Worm (Caenorhabditis elegans) whole organism, young adult: ENCODE measurements around the gene chd-3.

ENCODE experiments used
- F10E7.11 ChIP-seq: sonication (generic microtip); optimal IDR thresholded peaks from 2 replicates; lab custom pipeline; 2017; ENCODE audit warnings: mild to moderate bottlenecking, missing genetic modification characterization, moderate library complexity, missing compliant biosample characterization
- F23B12.7 ChIP-seq: sonication (generic microtip); optimal IDR thresholded peaks from 2 replicates; lab custom pipeline; 2017; ENCODE audit warnings: missing genetic modification characterization, mild to moderate bottlenecking, missing compliant biosample characterization, antibody characterized with exemption, moderate library complexity; ENCODE audit not compliant: insufficient read depth
- F49E8.2 ChIP-seq: sonication (generic microtip); optimal IDR thresholded peaks from 3 replicates; lab custom pipeline; 2017; ENCODE audit warnings: missing genetic modification characterization, mild to moderate bottlenecking, missing compliant biosample characterization, antibody characterized with exemption, moderate library complexity; ENCODE audit not compliant: insufficient read depth
- F52B5.7 ChIP-seq: sonication (generic microtip); optimal IDR thresholded peaks from 2 replicates; lab custom pipeline; 2016; ENCODE audit warnings: mild to moderate bottlenecking, missing genetic modification characterization, missing compliant biosample characterization
- F57A8.1 ChIP-seq: fragments of 200-800 bp; sonication (Bioruptor generic); optimal IDR thresholded peaks from 2 replicates; lab custom pipeline; 2018; ENCODE audit warnings: mild to moderate bottlenecking, missing genetic modification characterization, moderate library complexity, missing compliant biosample characterization
- K11D2.4 ChIP-seq: fragments of 200-800 bp; sonication (Bioruptor generic); IDR thresholded peaks from 2 replicates; pipeline ENCODE4 v1.3.6; 2022; ENCODE audit warnings: missing genetic modification reagents, missing genetic modification characterization, missing compliant biosample characterization
- K12H6.12 ChIP-seq: fragments of 200-800 bp; sonication (Bioruptor generic); optimal IDR thresholded peaks from 2 replicates; lab custom pipeline; 2018; ENCODE audit warnings: mild to moderate bottlenecking, missing genetic modification characterization, missing compliant biosample characterization
- T26A5.8 ChIP-seq: sonication (generic microtip); optimal IDR thresholded peaks from 2 replicates; lab custom pipeline; 2016; ENCODE audit warnings: missing genetic modification characterization, missing compliant biosample characterization
- Y53F4B.3 ChIP-seq: fragments of 200-800 bp; sonication (Bioruptor generic); IDR thresholded peaks from 2 replicates; pipeline ENCODE4 v1.3.6; 2022; ENCODE audit warnings: missing genetic modification reagents, missing genetic modification characterization, missing compliant biosample characterization
- Y53G8AR.9 ChIP-seq: fragments of 200-800 bp; sonication (Bioruptor generic); conservative IDR thresholded peaks from 2 replicates; pipeline ENCODE4 v1.3.6; 2022; ENCODE audit warnings: missing genetic modification reagents, missing genetic modification characterization, missing compliant biosample characterization
- Y56A3A.18 ChIP-seq: fragments of 200-800 bp; sonication (Bioruptor generic); IDR thresholded peaks from 2 replicates; pipeline ENCODE4 v1.3.6; 2022; ENCODE audit warnings: missing genetic modification reagents, missing genetic modification characterization, missing compliant biosample characterization
- Y67H2A.10 ChIP-seq: fragments of 200-800 bp; sonication (Bioruptor generic); conservative IDR thresholded peaks from 2 replicates; pipeline ENCODE4 v1.3.6; 2022; ENCODE audit warnings: missing genetic modification reagents, missing genetic modification characterization, missing compliant biosample characterization
- attf-3 ChIP-seq: fragments of 200-800 bp; sonication (Bioruptor generic); conservative IDR thresholded peaks from 2 replicates; pipeline ENCODE4 v1.3.6; 2022; ENCODE audit warnings: missing genetic modification reagents, missing genetic modification characterization, missing compliant biosample characterization
- attf-6 ChIP-seq: fragments of 200-800 bp; sonication (Bioruptor generic); IDR thresholded peaks from 2 replicates; pipeline ENCODE4 v1.3.6; 2022; ENCODE audit warnings: missing genetic modification reagents, missing genetic modification characterization, missing compliant biosample characterization
- bed-2 ChIP-seq: fragments of 200-800 bp; sonication (Bioruptor generic); IDR thresholded peaks from 2 replicates; pipeline ENCODE4 v1.3.6; 2022; ENCODE audit warnings: missing genetic modification reagents, missing genetic modification characterization, missing compliant biosample characterization
- cebp-1 ChIP-seq, 2 experiments: fragments of 200-800 bp in 1 of 2; sonication (Bioruptor generic) in 1 of 2; sonication (generic microtip) in 1 of 2; IDR thresholded peaks in 1 of 2; optimal IDR thresholded peaks in 1 of 2; 2 replicates each; pipeline versions ENCODE4 v1.3.6 to Lab custom; 2017 to 2022; ENCODE audit warnings: missing compliant biosample characterization in 2 of 2, missing genetic modification characterization in 2 of 2, mild to moderate bottlenecking in 1 of 2, missing genetic modification reagents in 1 of 2, moderate library complexity in 1 of 2
- cebp-2 ChIP-seq: fragments of 200-800 bp; sonication (Bioruptor generic); IDR thresholded peaks from 2 replicates; pipeline ENCODE4 v1.3.6; 2022; ENCODE audit warnings: missing genetic modification characterization, missing compliant biosample characterization
- ceh-40 ChIP-seq: fragments of 200-800 bp; sonication (Bioruptor generic); IDR thresholded peaks from 2 replicates; pipeline ENCODE4 v1.3.6; 2022; ENCODE audit warnings: missing genetic modification characterization, missing compliant biosample characterization
- ceh-79 ChIP-seq: sonication (generic microtip); optimal IDR thresholded peaks from 2 replicates; lab custom pipeline; 2017; ENCODE audit warnings: mild to moderate bottlenecking, missing genetic modification characterization, missing compliant biosample characterization
- ceh-91 ChIP-seq: fragments of 200-800 bp; sonication (Bioruptor generic); IDR thresholded peaks from 2 replicates; pipeline ENCODE4 v1.3.6; 2022; ENCODE audit warnings: missing genetic modification reagents, missing genetic modification characterization, missing compliant biosample characterization
- die-1 ChIP-seq: sonication (generic microtip); optimal IDR thresholded peaks from 2 replicates; lab custom pipeline; 2016; ENCODE audit warnings: missing genotype, mild to moderate bottlenecking, missing genetic modification characterization, missing compliant biosample characterization
- egl-44 ChIP-seq: fragments of 200-800 bp; sonication (Bioruptor generic); IDR thresholded peaks from 2 replicates; pipeline ENCODE4 v1.3.6; 2022; ENCODE audit warnings: missing genetic modification reagents, missing genetic modification characterization, missing compliant biosample characterization
- lag-1 ChIP-seq: fragments of 200-800 bp; sonication (Bioruptor generic); IDR thresholded peaks from 2 replicates; pipeline ENCODE4 v1.3.6; 2022; ENCODE audit warnings: missing genetic modification reagents, missing genetic modification characterization, missing compliant biosample characterization
- let-607 ChIP-seq, 2 experiments: fragments of 200-800 bp in 1 of 2; sonication (Bioruptor generic) in 1 of 2; sonication (generic microtip) in 1 of 2; optimal IDR thresholded peaks; 2 replicates each; lab custom pipeline; 2016 to 2018; ENCODE audit warnings: mild to moderate bottlenecking in 2 of 2, missing compliant biosample characterization in 2 of 2, missing genetic modification characterization in 2 of 2, moderate library complexity in 2 of 2, missing genotype in 1 of 2
- lin-40 ChIP-seq: sonication (generic microtip); optimal IDR thresholded peaks from 2 replicates; lab custom pipeline; 2016; ENCODE audit warnings: missing genetic modification characterization, mild to moderate bottlenecking, missing compliant biosample characterization, missing genotype, missing genetic modification reagents
- lsl-1 ChIP-seq: fragments of 200-800 bp; sonication (Bioruptor generic); optimal IDR thresholded peaks from 2 replicates; lab custom pipeline; 2018; ENCODE audit warnings: mild to moderate bottlenecking, missing genetic modification characterization, moderate library complexity, missing compliant biosample characterization
- lsy-27 ChIP-seq: sonication (generic microtip); optimal IDR thresholded peaks from 2 replicates; lab custom pipeline; 2017; ENCODE audit warnings: missing genetic modification characterization, mild to moderate bottlenecking, missing compliant biosample characterization, antibody characterized with exemption, missing genotype, borderline replicate concordance; ENCODE audit not compliant: insufficient read depth
- madf-6 ChIP-seq: fragments of 200-800 bp; sonication (Bioruptor generic); IDR thresholded peaks from 2 replicates; pipeline ENCODE4 v1.3.6; 2022; ENCODE audit warnings: missing genetic modification reagents, missing genetic modification characterization, missing compliant biosample characterization
- nfya-1 ChIP-seq: sonication (generic microtip); optimal IDR thresholded peaks from 2 replicates; lab custom pipeline; 2017; ENCODE audit warnings: antibody characterized with exemption, missing compliant biosample characterization, missing genetic modification characterization, borderline replicate concordance; ENCODE audit not compliant: insufficient read depth
- nhr-120 ChIP-seq: fragments of 200-800 bp; sonication (Bioruptor generic); IDR thresholded peaks from 2 replicates; pipeline ENCODE4 v1.3.6; 2022; ENCODE audit warnings: missing genetic modification characterization, missing compliant biosample characterization
- rpc-1 ChIP-seq, 2 experiments: fragments of 150-350 bp in 1 of 2; sonication (generic microtip) in 1 of 2; optimal IDR thresholded peaks; 2 replicates each; lab custom pipeline; 2014 to 2018; ENCODE audit warnings: missing biosample characterization in 1 of 2, missing genetic modification characterization in 1 of 2, missing genetic modification reagents in 1 of 2, missing genotype in 1 of 2
- snpc-1.3 ChIP-seq: sonication (generic microtip); optimal IDR thresholded peaks from 2 replicates; lab custom pipeline; 2017; ENCODE audit warnings: missing genetic modification characterization, mild to moderate bottlenecking, missing compliant biosample characterization, antibody characterized with exemption, moderate library complexity, missing genotype, missing genetic modification reagents; ENCODE audit not compliant: insufficient read depth
- snpc-3.4 ChIP-seq: sonication (generic microtip); optimal IDR thresholded peaks from 2 replicates; lab custom pipeline; 2017; ENCODE audit warnings: missing genetic modification characterization, mild to moderate bottlenecking, missing compliant biosample characterization, antibody characterized with exemption, moderate library complexity, missing genotype, missing genetic modification reagents
- tbp1 ChIP-seq: fragments of 200-800 bp; sonication (Bioruptor generic); optimal IDR thresholded peaks from 2 replicates; lab custom pipeline; 2018; ENCODE audit warnings: mild to moderate bottlenecking, missing genetic modification characterization, missing compliant biosample characterization
- tbx-9 ChIP-seq: sonication (generic microtip); optimal IDR thresholded peaks from 2 replicates; lab custom pipeline; 2016; ENCODE audit warnings: borderline replicate concordance, missing genetic modification characterization, inconsistent platforms, missing compliant biosample characterization
- xnd-1 ChIP-seq: sonication (generic microtip); optimal IDR thresholded peaks from 2 replicates; lab custom pipeline; 2016; ENCODE audit warnings: missing genotype, missing genetic modification reagents, missing genetic modification characterization, missing compliant biosample characterization
- ztf-26 ChIP-seq: sonication (generic microtip); optimal IDR thresholded peaks from 2 replicates; lab custom pipeline; 2017; ENCODE audit warnings: missing genetic modification characterization, missing compliant biosample characterization
- ztf-28 ChIP-seq: fragments of 200-800 bp; sonication (Bioruptor generic); IDR thresholded peaks from 2 replicates; pipeline ENCODE4 v1.3.6; 2022; ENCODE audit warnings: missing genetic modification reagents, missing genetic modification characterization, missing compliant biosample characterization

The chd-3 gene

ce11 chrX:12843530-12843929, 8.9 kb downstream of the chd-3 start (continued):
- no peak for TF ChIP-seq lag-1 (GFP tag; lab: Robert Waterston, UW)
- TF ChIP-seq rpc-1 (optimal IDR thresholded peaks at IDR 0.05; lab: Kevin White, UChicago): peak; percentile 80
- TF ChIP-seq rpc-1 (tag; optimal IDR thresholded peaks at IDR 0.05; lab: Kevin White, UChicago): peak; percentile 88
- peak; percentile 13 for TF ChIP-seq K12H6.12 (tag; lab: Kevin White, UChicago)
- TF ChIP-seq ztf-28: no peak
- peak; percentile 42 for TF ChIP-seq F52B5.7 (tag; lab: Kevin White, UChicago)
- TF ChIP-seq cebp-2 (GFP tag; lab: Robert Waterston, UW): no peak
- 0 out of 2 replicates have a peak, but pooled peaks have one; percentile 37 for TF ChIP-seq ceh-40 (GFP tag; lab: Robert Waterston, UW)
- TF ChIP-seq xnd-1 (tag; lab: Kevin White, UChicago): no peak
- TF ChIP-seq attf-6 (GFP tag; lab: Robert Waterston, UW): 0 out of 2 replicates have a peak, but pooled peaks have one; percentile 41
- no peak for TF ChIP-seq F49E8.2 (tag; lab: Kevin White, UChicago)
- TF ChIP-seq die-1 (tag; lab: Kevin White, UChicago): peak; percentile 70

- TF ChIP-seq F57A8.1 (GFP tag; lab: Kevin White, UChicago): no peak
- TF ChIP-seq lsy-27: no peak
- TF ChIP-seq attf-3: no peak
- no peak for TF ChIP-seq madf-6 (GFP tag; lab: Robert Waterston, UW)
- no peak for TF ChIP-seq ceh-91 (GFP tag; lab: Robert Waterston, UW)
- TF ChIP-seq ceh-79 (tag; lab: Kevin White, UChicago): no peak
- no peak for TF ChIP-seq bed-2 (GFP tag; lab: Robert Waterston, UW)
- TF ChIP-seq Y67H2A.10: no peak
- no peak for TF ChIP-seq snpc-1.3 (tag; lab: Kevin White, UChicago)
- TF ChIP-seq nhr-120 (GFP tag; lab: Robert Waterston, UW): no peak
- TF ChIP-seq let-607 (tag; optimal IDR thresholded peaks at IDR 0.05; lab: Kevin White, UChicago): no peak
Measured at ce11 chrX:12843011-12843410, 9.4 kb downstream of the chd-3 start, which contains the start of gene C52G5.2. TSS of gene C52G5.2 (plus strand) at chrX:12843311.

ce11 chrX:12834848-12835247, 17.6 kb downstream of the chd-3 start:
- TF ChIP-seq Y56A3A.18 (GFP tag; lab: Robert Waterston, UW) (no peak), Y53F4B.3 (no peak), F10E7.11 (tag; lab: Kevin White, UChicago) (no peak), F23B12.7 (tag; lab: Kevin White, UChicago) (no peak), lin-40 (tag; lab: Kevin White, UChicago) (no peak), F52B5.7 (tag; lab: Kevin White, UChicago) (no peak), nfya-1 (no peak), ztf-26 (tag; lab: Kevin White, UChicago) (no peak), snpc-3.4 (no peak), tbx-9 (tag; lab: Kevin White, UChicago) (no peak), cebp-1 (GFP tag; IDR thresholded peaks at IDR 0.05; lab: Robert Waterston, UW) (no peak), cebp-1 (tag; optimal IDR thresholded peaks at IDR 0.05; lab: Kevin White, UChicago) (no peak), Y53G8AR.9 (no peak), let-607 (tag; optimal IDR thresholded peaks at IDR 0.05; lab: Kevin White, UChicago) (no peak), egl-44 (GFP tag; lab: Robert Waterston, UW) (no peak), T26A5.8 (tag; lab: Kevin White, UChicago) (no peak), tbp1 (GFP tag; lab: Kevin White, UChicago) (no peak), lsl-1 (no peak), K11D2.4 (GFP tag; lab: Robert Waterston, UW) (no peak)
